Worm (Caenorhabditis elegans): ENCODE data around the gene toe-2.

DNA sequence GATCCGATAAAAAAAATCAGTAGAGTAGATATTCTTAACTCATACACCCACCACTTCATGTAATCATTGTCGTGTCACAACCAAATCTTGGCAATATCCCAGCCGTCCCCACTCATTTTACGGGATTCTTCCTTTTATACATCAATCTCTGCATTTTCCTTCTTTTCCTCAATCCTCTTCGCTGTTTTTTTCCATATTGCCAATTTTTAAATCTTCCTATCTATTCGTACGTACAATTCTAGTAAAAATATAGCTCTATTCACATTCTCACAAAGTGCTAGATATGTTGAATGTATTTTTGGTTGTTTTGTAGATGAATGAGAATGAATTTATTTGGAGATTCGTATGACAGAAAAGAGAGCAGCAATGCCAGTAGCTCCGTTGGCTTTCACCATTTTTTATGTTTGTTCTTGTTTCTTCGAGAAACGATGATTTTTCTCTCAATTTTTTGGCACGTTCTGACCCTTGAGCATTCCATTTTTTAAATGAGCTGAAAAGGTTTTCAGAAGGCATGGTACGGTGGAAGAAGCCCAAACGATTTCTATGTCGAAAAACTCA, 45.9 kb downstream of the toe-2 start, which contains the start of gene T28D9.16:
- TF ChIP-seq nhr-77 (tag; optimal IDR thresholded peaks at IDR 0.05) = no peak
- no peak for TF ChIP-seq blmp-1 (tag; optimal IDR thresholded peaks at IDR 0.05)
- TF ChIP-seq nhr-237 (tag; optimal IDR thresholded peaks at IDR 0.05) = no peak
- TF ChIP-seq hlh-4 (tag; optimal IDR thresholded peaks at IDR 0.05) = no peak
- no peak for TF ChIP-seq unc-86 (tag; optimal IDR thresholded peaks at IDR 0.05)
